Worm (Caenorhabditis elegans) whole organism, L4/young adult: ENCODE measurements around the gene F59B10.3.

Experiments used
- W03F9.2 ChIP-seq: fragments of 150-350 bp; optimal IDR thresholded peaks from 2 replicates; lab custom pipeline; 2014; ENCODE audit warnings: missing biosample characterization, missing genetic modification characterization
- dao-5 ChIP-seq: sonication (generic microtip); optimal IDR thresholded peaks from 2 replicates; lab custom pipeline; 2016; ENCODE audit warnings: missing genotype, missing genetic modification characterization, moderate library complexity, missing compliant biosample characterization
- him-1 ChIP-seq: sonication (generic microtip); optimal IDR thresholded peaks from 2 replicates; lab custom pipeline; 2016; ENCODE audit warnings: missing genotype, missing genetic modification reagents, missing genetic modification characterization, missing compliant biosample characterization

Gene F59B10.3

ce11 chrII:10515422-10515821, 5.1 kb downstream of the F59B10.3 start:
- no peak for TF ChIP-seq him-1 (tag; lab: Kevin White, UChicago)
- TF ChIP-seq dao-5 = no peak
- TF ChIP-seq W03F9.2 (tag; lab: Kevin White, UChicago) = no peak

ce11 chrII:10516375-10516774, 6.0 kb downstream of the F59B10.3 start:
- TF ChIP-seq him-1 (tag; lab: Kevin White, UChicago) (no peak), dao-5 (no peak), W03F9.2 (tag; lab: Kevin White, UChicago) (no peak)

- no peak for TF ChIP-seq him-1 (tag; lab: Kevin White, UChicago)
- TF ChIP-seq W03F9.2 (tag; lab: Kevin White, UChicago) = no peak
- TF ChIP-seq dao-5 = no peak
Measured at ce11 chrII:10519017-10519416, 8.7 kb downstream of the F59B10.3 start, which contains the start of gene F59B10.4. Gene F59B10.4, minus strand, starts transcription at chrII:10519117.

ce11 chrII:10519863-10520262, 9.5 kb downstream of the F59B10.3 start:
- no peak for TF ChIP-seq W03F9.2 (tag; lab: Kevin White, UChicago)
- TF ChIP-seq dao-5 = no peak
- no peak for TF ChIP-seq him-1 (tag; lab: Kevin White, UChicago)

- no peak for TF ChIP-seq him-1 (tag; lab: Kevin White, UChicago)
- TF ChIP-seq dao-5 = no peak
- TF ChIP-seq W03F9.2 (tag; lab: Kevin White, UChicago) = no peak
Measured at ce11 chrII:10523031-10523430, 12.7 kb downstream of the F59B10.3 start.

- TF ChIP-seq W03F9.2 (tag; lab: Kevin White, UChicago) (no peak), him-1 (tag; lab: Kevin White, UChicago) (no peak), dao-5 (no peak)
Measured at ce11 chrII:10523583-10523982, 13.2 kb downstream of the F59B10.3 start, which contains the start of gene F59B10.5. Gene F59B10.5, minus strand, starts transcription at chrII:10523683.

ce11 chrII:10524374-10524773, 14.0 kb downstream of the F59B10.3 start, which contains the start of gene F59B10.6:
Gene F59B10.6, minus strand, starts transcription at chrII:10524474.
- no peak for TF ChIP-seq dao-5
- TF ChIP-seq him-1 (tag; lab: Kevin White, UChicago) = no peak
- no peak for TF ChIP-seq W03F9.2 (tag; lab: Kevin White, UChicago)

ce11 chrII:10525134-10525533, 14.8 kb downstream of the F59B10.3 start:
- TF ChIP-seq W03F9.2 (tag; lab: Kevin White, UChicago) (no peak), him-1 (tag; lab: Kevin White, UChicago) (no peak), dao-5 (no peak)

- TF ChIP-seq dao-5 (no peak), him-1 (tag; lab: Kevin White, UChicago) (peak; percentile 34), W03F9.2 (tag; lab: Kevin White, UChicago) (no peak)
Measured at ce11 chrII:10527649-10528134, 17.4 kb downstream of the F59B10.3 start, which contains the start of gene mab-10. Gene mab-10, plus strand, starts transcription at chrII:10528084.

ce11 chrII:10529218-10529751, 18.9 kb downstream of the F59B10.3 start:
- no peak for TF ChIP-seq him-1 (tag; lab: Kevin White, UChicago)

ce11 chrII:10530907-10531306, 20.6 kb downstream of the F59B10.3 start:
- TF ChIP-seq dao-5 = no peak
- TF ChIP-seq W03F9.2 (tag; lab: Kevin White, UChicago) = no peak
- no peak for TF ChIP-seq him-1 (tag; lab: Kevin White, UChicago)

- no peak for TF ChIP-seq him-1 (tag; lab: Kevin White, UChicago)
- TF ChIP-seq dao-5 = no peak
- no peak for TF ChIP-seq W03F9.2 (tag; lab: Kevin White, UChicago)
Measured at ce11 chrII:10531604-10532003, 21.3 kb downstream of the F59B10.3 start.

- TF ChIP-seq him-1 (tag; lab: Kevin White, UChicago) (no peak), dao-5 (no peak), W03F9.2 (tag; lab: Kevin White, UChicago) (no peak)
Measured at ce11 chrII:10533985-10534384, 23.6 kb downstream of the F59B10.3 start.

- no peak for TF ChIP-seq W03F9.2 (tag; lab: Kevin White, UChicago)
- no peak for TF ChIP-seq dao-5
- TF ChIP-seq him-1 (tag; lab: Kevin White, UChicago) = no peak
Measured at ce11 chrII:10537571-10537970, 27.2 kb downstream of the F59B10.3 start, which contains the start of gene R166.2. Gene R166.2, minus strand, starts transcription at chrII:10537671.

- TF ChIP-seq dao-5 (no peak), W03F9.2 (tag; lab: Kevin White, UChicago) (no peak), him-1 (tag; lab: Kevin White, UChicago) (peak; percentile 71)
Measured at ce11 chrII:10537988-10538387, 27.6 kb downstream of the F59B10.3 start.
